Worm (Caenorhabditis elegans) whole organism, midembryonic: ENCODE measurements around the gene F58E6.11.

Experiments
- cog-1 ChIP-seq: sonication (generic microtip); optimal IDR thresholded peaks from 2 replicates; lab custom pipeline; 2016; ENCODE audit warnings: missing genetic modification characterization, missing compliant biosample characterization
- flt-1 ChIP-seq: fragments of 200-800 bp; sonication (Bioruptor generic); IDR thresholded peaks from 2 replicates; pipeline ENCODE4 v1.3.6; 2022; ENCODE audit warnings: missing genetic modification characterization, missing compliant biosample characterization
- klf-2 ChIP-seq: fragments of 200-800 bp; sonication (Bioruptor generic); conservative IDR thresholded peaks from 2 replicates; pipeline ENCODE4 v1.3.6; 2022; ENCODE audit warnings: missing genetic modification reagents, missing genetic modification characterization, missing compliant biosample characterization
- med-1 ChIP-seq: sonication (generic microtip); optimal IDR thresholded peaks from 2 replicates; lab custom pipeline; 2017; ENCODE audit warnings: missing genetic modification characterization, mild to moderate bottlenecking, missing compliant biosample characterization, antibody characterized with exemption, missing genetic modification reagents; ENCODE audit not compliant: insufficient read depth
- ztf-29 ChIP-seq: fragments of 200-800 bp; sonication (Bioruptor generic); IDR thresholded peaks from 2 replicates; pipeline ENCODE4 v1.3.6; 2022; ENCODE audit warnings: missing genetic modification reagents, missing genetic modification characterization, missing compliant biosample characterization

DNA sequence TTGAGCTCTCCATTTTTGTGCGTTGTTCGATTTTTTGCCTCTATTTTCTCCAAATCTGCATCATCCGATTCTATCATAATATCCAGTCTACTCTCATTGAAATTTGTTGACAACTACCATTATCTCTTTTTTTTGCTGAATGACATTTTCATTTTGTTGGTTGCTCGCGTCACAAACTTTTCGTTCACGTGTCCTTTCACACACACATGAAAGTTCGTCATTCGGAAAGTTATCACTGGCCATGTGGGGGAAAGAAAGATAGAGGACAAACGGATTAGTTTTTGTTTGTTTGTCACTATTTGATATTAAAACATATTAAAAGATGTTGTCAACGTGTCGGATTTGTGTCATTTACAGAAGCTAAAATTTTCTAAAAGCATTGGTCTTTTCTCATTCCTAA, 37.2 kb upstream of the F58E6.11 start:
- TF ChIP-seq cog-1 = no peak
- TF ChIP-seq ztf-29 = no peak
- TF ChIP-seq flt-1 (GFP tag; lab: Robert Waterston, UW) = no peak
- TF ChIP-seq klf-2 = no peak
- TF ChIP-seq med-1 (GFP tag; lab: Kevin White, UChicago) = no peak
